Worm (Caenorhabditis elegans) whole organism, L3 larva: ENCODE data around the gene gst-40.
A peak's percentile ranks its signal among the peaks of the same experiment; 100 is the strongest.

Experiments
- ZK546.5 ChIP-seq: sonication (generic microtip); optimal IDR thresholded peaks from 2 replicates; lab custom pipeline; 2017; ENCODE audit warnings: missing biosample characterization, missing genetic modification characterization
- aly-2 ChIP-seq: fragments of 150-350 bp; optimal IDR thresholded peaks from 2 replicates; lab custom pipeline; 2014; ENCODE audit warnings: missing biosample characterization, missing genetic modification characterization
- ceh-16 ChIP-seq: sonication (generic microtip); optimal IDR thresholded peaks from 2 replicates; lab custom pipeline; 2017; ENCODE audit warnings: missing biosample characterization, missing genetic modification characterization
- ceh-28 ChIP-seq: fragments of 150-350 bp; optimal IDR thresholded peaks from 2 replicates; lab custom pipeline; 2014; ENCODE audit warnings: missing biosample characterization, missing genetic modification reagents, missing genetic modification characterization
- ceh-82 ChIP-seq: fragments of 150-350 bp; optimal IDR thresholded peaks from 2 replicates; lab custom pipeline; 2014; ENCODE audit warnings: missing biosample characterization, missing genetic modification characterization
- ceh-9 ChIP-seq: sonication (generic microtip); optimal IDR thresholded peaks from 2 replicates; lab custom pipeline; 2018; ENCODE audit warnings: missing biosample characterization, missing genetic modification characterization
- daf-12 ChIP-seq: fragments of 150-350 bp; optimal IDR thresholded peaks from 2 replicates; lab custom pipeline; 2014; ENCODE audit warnings: missing biosample characterization, missing genetic modification reagents, missing genetic modification characterization
- elt-1 ChIP-seq: fragments of 150-350 bp; optimal IDR thresholded peaks from 2 replicates; lab custom pipeline; 2014; ENCODE audit warnings: missing biosample characterization, missing genetic modification characterization
- elt-2 ChIP-seq: sonication (generic microtip); optimal IDR thresholded peaks from 2 replicates; lab custom pipeline; 2016; ENCODE audit warnings: missing genetic modification reagents, mild to moderate bottlenecking, missing genetic modification characterization, missing compliant biosample characterization
- elt-3 ChIP-seq, 3 experiments: fragments of 150-350 bp in 1 of 3; sonication (generic microtip) in 2 of 3; optimal IDR thresholded peaks; 2 replicates in 2 of 3; 4 replicates in 1 of 3; lab custom pipeline; 2014 to 2017; ENCODE audit warnings: missing biosample characterization in 3 of 3, missing genetic modification characterization in 3 of 3
- eor-1 ChIP-seq, 2 experiments: fragments of 150-350 bp; optimal IDR thresholded peaks; 2 replicates each; lab custom pipeline; 2014 to 2018; ENCODE audit warnings: missing biosample characterization in 2 of 2, missing genetic modification characterization in 2 of 2
- fkh-2 ChIP-seq: fragments of 150-350 bp; optimal IDR thresholded peaks from 2 replicates; lab custom pipeline; 2014; ENCODE audit warnings: missing biosample characterization, missing genetic modification reagents, missing genetic modification characterization
- fos-1 ChIP-seq: fragments of 150-350 bp; optimal IDR thresholded peaks from 2 replicates; lab custom pipeline; 2014; ENCODE audit warnings: missing biosample characterization, missing genetic modification characterization
- hmg-11 ChIP-seq: sonication (generic microtip); optimal IDR thresholded peaks from 2 replicates; lab custom pipeline; 2016; ENCODE audit warnings: missing genetic modification characterization, missing compliant biosample characterization
- lin-15B ChIP-seq: fragments of 150-350 bp; optimal IDR thresholded peaks from 2 replicates; lab custom pipeline; 2014; ENCODE audit warnings: missing biosample characterization, missing genetic modification characterization
- lin-39 ChIP-seq: fragments of 150-350 bp; optimal IDR thresholded peaks from 2 replicates; lab custom pipeline; 2018; ENCODE audit warnings: missing biosample characterization, missing genetic modification reagents, missing genetic modification characterization
- lsy-12 ChIP-seq: sonication (generic microtip); optimal IDR thresholded peaks from 2 replicates; lab custom pipeline; 2016; ENCODE audit warnings: mild to moderate bottlenecking, missing genetic modification characterization, missing compliant biosample characterization
- nfya-1 ChIP-seq: sonication (generic microtip); optimal IDR thresholded peaks from 2 replicates; lab custom pipeline; 2017; ENCODE audit warnings: missing genetic modification characterization, mild to moderate bottlenecking, missing compliant biosample characterization, antibody characterized with exemption, moderate library complexity; ENCODE audit not compliant: insufficient read depth
- nhr-12 ChIP-seq: fragments of 150-350 bp; optimal IDR thresholded peaks from 2 replicates; lab custom pipeline; 2014; ENCODE audit warnings: missing biosample characterization, missing genetic modification characterization
- nhr-237 ChIP-seq: fragments of 150-350 bp; optimal IDR thresholded peaks from 2 replicates; lab custom pipeline; 2014; ENCODE audit warnings: missing biosample characterization, missing genetic modification characterization
- nhr-28 ChIP-seq: fragments of 150-350 bp; optimal IDR thresholded peaks from 2 replicates; lab custom pipeline; 2014; ENCODE audit warnings: missing biosample characterization, missing genetic modification characterization
- nhr-76 ChIP-seq: fragments of 150-350 bp; sonication (generic microtip); optimal IDR thresholded peaks from 5 replicates; lab custom pipeline; 2014; ENCODE audit warnings: missing biosample characterization, missing genetic modification characterization
- nhr-77 ChIP-seq: fragments of 150-350 bp; optimal IDR thresholded peaks from 2 replicates; lab custom pipeline; 2014; ENCODE audit warnings: missing biosample characterization, missing genetic modification characterization
- pha-4 ChIP-seq: fragments of 150-350 bp; optimal IDR thresholded peaks from 2 replicates; lab custom pipeline; 2014; ENCODE audit warnings: missing biosample characterization, missing genetic modification reagents, missing genetic modification characterization
- skn-1 ChIP-seq: fragments of 150-350 bp; optimal IDR thresholded peaks from 2 replicates; lab custom pipeline; 2014; ENCODE audit warnings: missing biosample characterization, missing genetic modification characterization
- snpc-4 ChIP-seq: fragments of 150-350 bp; optimal IDR thresholded peaks from 2 replicates; lab custom pipeline; 2014; ENCODE audit warnings: missing biosample characterization, missing genetic modification characterization
- tbx-2 ChIP-seq: sonication (generic microtip); optimal IDR thresholded peaks from 2 replicates; lab custom pipeline; 2016; ENCODE audit warnings: mild to moderate bottlenecking, missing genetic modification characterization, missing compliant biosample characterization
- unc-39 ChIP-seq: sonication (generic microtip); optimal IDR thresholded peaks from 4 replicates; lab custom pipeline; 2017; ENCODE audit warnings: missing biosample characterization, missing genetic modification characterization
- unc-62 ChIP-seq: fragments of 150-350 bp; sonication (generic microtip); optimal IDR thresholded peaks from 4 replicates; lab custom pipeline; 2014; ENCODE audit warnings: missing biosample characterization, missing genetic modification reagents, missing genetic modification characterization
- zag-1 ChIP-seq: fragments of 150-350 bp; optimal IDR thresholded peaks from 2 replicates; lab custom pipeline; 2014; ENCODE audit warnings: missing biosample characterization, missing genetic modification characterization
- ztf-11 ChIP-seq: fragments of 150-350 bp; optimal IDR thresholded peaks from 2 replicates; lab custom pipeline; 2014; ENCODE audit warnings: missing biosample characterization, missing genetic modification characterization
- ztf-4 ChIP-seq: fragments of 150-350 bp; optimal IDR thresholded peaks from 2 replicates; lab custom pipeline; 2014; ENCODE audit warnings: missing biosample characterization, missing genetic modification characterization

gst-40 gene

DNA sequence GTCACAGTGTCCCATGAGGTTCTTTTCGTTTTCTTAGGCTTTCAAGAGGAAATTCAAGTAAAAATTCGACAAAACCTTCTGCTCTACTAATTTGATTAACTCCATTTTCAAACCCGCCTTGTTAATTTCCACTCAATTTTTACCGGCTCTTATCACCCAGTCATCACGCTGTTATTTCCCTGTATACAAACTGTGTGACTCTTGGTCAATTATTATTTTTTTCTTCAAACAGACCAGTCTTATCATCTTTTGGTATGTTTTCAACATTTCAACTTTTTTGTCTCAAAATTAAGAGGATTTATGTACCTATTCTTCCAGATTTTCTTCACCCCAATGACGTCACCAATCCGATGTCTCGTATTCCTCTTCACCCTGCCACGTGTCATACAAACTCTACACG, 18.2 kb downstream of the gst-40 start, which contains the start of gene ugt-52:
Gene ugt-52 (plus strand): TSS at position 301 of the 400 bp plus-strand sequence.
- TF ChIP-seq lin-39 (no peak), pha-4 (tag; lab: Kevin White, UChicago) (peak; percentile 9), hmg-11 (tag; lab: Kevin White, UChicago) (no peak), lin-15B (tag; lab: Kevin White, UChicago) (no peak), nhr-12 (tag; lab: Kevin White, UChicago) (no peak)

ce11 chrIV:782393-782792, 22.1 kb downstream of the gst-40 start:
- no peak for TF ChIP-seq lin-39
- TF ChIP-seq unc-62 (GFP tag; lab: Kevin White, UChicago) = no peak
- TF ChIP-seq zag-1 (tag; lab: Kevin White, UChicago) = no peak
- no peak for TF ChIP-seq nhr-77 (tag; lab: Kevin White, UChicago)
- no peak for TF ChIP-seq elt-1
- no peak for TF ChIP-seq elt-2 (tag; lab: Kevin White, UChicago)
- TF ChIP-seq nfya-1 = no peak
- TF ChIP-seq ztf-11 (tag; lab: Kevin White, UChicago) = no peak
- TF ChIP-seq aly-2 (tag; lab: Kevin White, UChicago) = no peak
- no peak for TF ChIP-seq pha-4 (tag; lab: Kevin White, UChicago)
- no peak for TF ChIP-seq skn-1 (tag; lab: Kevin White, UChicago)
- no peak for TF ChIP-seq lsy-12 (tag; lab: Kevin White, UChicago)
- TF ChIP-seq ZK546.5 = no peak
- TF ChIP-seq ceh-82 = no peak
- no peak for TF ChIP-seq daf-12 (tag; lab: Kevin White, UChicago)
- no peak for TF ChIP-seq nhr-76 (tag; lab: Kevin White, UChicago)
- TF ChIP-seq ceh-9 = no peak
- no peak for TF ChIP-seq lin-15B (tag; lab: Kevin White, UChicago)
- no peak for TF ChIP-seq elt-3 (tag; optimal IDR thresholded peaks at IDR 0.05; lab: Kevin White, UChicago)
- no peak for TF ChIP-seq ceh-28 (tag; lab: Kevin White, UChicago)
- TF ChIP-seq, all 47 proteins: peak for 0

DNA sequence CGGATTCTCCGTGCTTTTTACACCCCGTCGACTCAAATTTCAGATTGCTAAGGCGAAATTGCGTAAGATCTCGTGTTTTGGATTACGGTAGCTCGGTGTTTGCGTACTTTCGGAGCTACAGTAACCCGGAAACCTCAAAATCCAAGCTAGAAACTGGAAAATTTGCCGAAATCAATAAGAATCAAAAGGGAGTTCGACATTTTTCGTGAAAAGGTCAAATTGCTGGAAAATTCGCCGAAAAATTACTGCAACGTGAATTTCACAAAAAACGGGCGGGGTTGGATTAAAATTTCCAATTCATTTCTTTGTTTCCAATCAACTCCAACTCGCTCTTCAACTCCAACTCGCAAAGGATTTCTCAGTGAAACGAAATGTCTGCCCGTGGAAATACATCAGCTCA, 27.5 kb downstream of the gst-40 start, which contains the start of gene F56B3.6:
Gene F56B3.6 (plus strand): TSS at position 301 of the 400 bp plus-strand sequence.
- TF ChIP-seq ceh-16 = no peak
- no peak for TF ChIP-seq aly-2 (tag; lab: Kevin White, UChicago)
- TF ChIP-seq eor-1 (tag; optimal IDR thresholded peaks at IDR 0.05; lab: Kevin White, UChicago) = no peak
- TF ChIP-seq lin-39 = no peak
- no peak for TF ChIP-seq unc-62 (GFP tag; lab: Kevin White, UChicago)
- TF ChIP-seq ZK546.5 = no peak
- TF ChIP-seq nhr-237 = no peak
- TF ChIP-seq nhr-28 (tag; lab: Kevin White, UChicago) = no peak
- TF ChIP-seq snpc-4 (tag; lab: Kevin White, UChicago) = no peak
- no peak for TF ChIP-seq skn-1 (tag; lab: Kevin White, UChicago)
- TF ChIP-seq ztf-4 (tag; lab: Kevin White, UChicago) = no peak
- no peak for TF ChIP-seq nfya-1
- no peak for TF ChIP-seq tbx-2 (tag; lab: Kevin White, UChicago)
- TF ChIP-seq, all 47 proteins: peak for 0

ce11 chrIV:794275-794674, 34.0 kb downstream of the gst-40 start, which contains the start of gene F56B3.4:
Gene F56B3.4, minus strand, starts transcription at chrIV:794275.
- TF ChIP-seq nhr-77 (tag; lab: Kevin White, UChicago) (no peak), skn-1 (tag; lab: Kevin White, UChicago) (no peak), elt-1 (no peak)

ce11 chrIV:795383-795872, 35.1 kb downstream of the gst-40 start, which contains the start of gene skr-18:
Gene skr-18, minus strand, starts transcription at chrIV:795433.
- TF ChIP-seq elt-1 = no peak
- TF ChIP-seq fos-1 = no peak
- TF ChIP-seq lin-39 = no peak
- no peak for TF ChIP-seq unc-39 (tag; lab: Kevin White, UChicago)
- TF ChIP-seq elt-3 (tag; optimal IDR thresholded peaks at IDR 0.05; lab: Kevin White, UChicago) = no peak
- TF ChIP-seq fkh-2 (tag; lab: Kevin White, UChicago) = no peak
- no peak for TF ChIP-seq tbx-2 (tag; lab: Kevin White, UChicago)
- no peak for TF ChIP-seq nfya-1
- TF ChIP-seq, all 47 proteins: peak for 0
